Fruit fly (Drosophila melanogaster) whole organism, adult: ENCODE measurements around the gene CG31050.

ENCODE experiments used
- Crg-1 ChIP-seq: fragments of 200-800 bp; sonication (Bioruptor generic); optimal IDR thresholded peaks from 2 replicates; lab custom pipeline; 2016; ENCODE audit warnings: missing biosample characterization, missing genetic modification characterization
- kay ChIP-seq: fragments of 200-800 bp; sonication (Bioruptor generic); peaks from one replicate; lab custom pipeline; 2016; ENCODE audit warnings: missing biosample characterization, missing genetic modification characterization, borderline replicate concordance
- toe ChIP-seq: fragments of 200-800 bp; sonication (Bioruptor generic); optimal IDR thresholded peaks from 2 replicates; lab custom pipeline; 2016; ENCODE audit warnings: missing biosample characterization, missing genetic modification characterization

dm6 chr3R:28654596-28654995 lies 4.3 kb upstream of the CG31050 start:
- TF ChIP-seq Crg-1 (GFP tag; lab: Kevin White, UChicago) (no peak), toe (no peak), kay (no peak)
